Fruit fly (Drosophila melanogaster) whole organism, embryonic: Measurements from ENCODE around the gene Adar.

ENCODE experiments used
- BEAF-32 ChIP-seq: fragments of 200-800 bp; sonication (Bioruptor generic); optimal IDR thresholded peaks from 3 replicates; lab custom pipeline; 2017; ENCODE audit warnings: missing biosample characterization, missing genetic modification characterization, mild to moderate bottlenecking, moderate library complexity, missing genetic modification reagents
- Bteb2 ChIP-seq: fragments of 200-800 bp; sonication (Bioruptor generic); optimal IDR thresholded peaks from 2 replicates; lab custom pipeline; 2016; ENCODE audit warnings: missing biosample characterization, missing genetic modification characterization
- CG11398 ChIP-seq: fragments of 200-800 bp; sonication (Bioruptor generic); optimal IDR thresholded peaks from 2 replicates; lab custom pipeline; 2016; ENCODE audit warnings: missing biosample characterization, missing genetic modification characterization
- CG11504 ChIP-seq: fragments of 200-800 bp; sonication (Bioruptor generic); optimal IDR thresholded peaks from 3 replicates; lab custom pipeline; 2019; ENCODE audit warnings: missing biosample characterization, mild to moderate bottlenecking, missing genetic modification characterization, moderate library complexity
- CG1233 ChIP-seq: fragments of 200-800 bp; sonication (Bioruptor generic); optimal IDR thresholded peaks from 4 replicates; lab custom pipeline; 2018; ENCODE audit warnings: missing biosample characterization, mild to moderate bottlenecking, missing genetic modification characterization
- CG13123 ChIP-seq: fragments of 200-800 bp; sonication (Bioruptor generic); optimal IDR thresholded peaks from 2 replicates; lab custom pipeline; 2016; ENCODE audit warnings: missing biosample characterization, missing genetic modification characterization
- CG14050 ChIP-seq: fragments of 200-800 bp; sonication (Bioruptor generic); IDR thresholded peaks from 3 replicates; pipeline ENCODE4 v1.3.6; 2022; ENCODE audit warnings: missing biosample characterization, missing genetic modification characterization
- CG16863 ChIP-seq: fragments of 200-800 bp; sonication (Bioruptor generic); optimal IDR thresholded peaks from 3 replicates; lab custom pipeline; 2016; ENCODE audit warnings: missing biosample characterization, missing genetic modification characterization
- CG2120 ChIP-seq: fragments of 200-800 bp; sonication (Bioruptor generic); optimal IDR thresholded peaks from 3 replicates; lab custom pipeline; 2016; ENCODE audit warnings: missing biosample characterization, missing genetic modification characterization
- CG2678 ChIP-seq: fragments of 200-800 bp; sonication (Bioruptor generic); optimal IDR thresholded peaks from 3 replicates; lab custom pipeline; 2019; ENCODE audit warnings: missing biosample characterization, mild to moderate bottlenecking, missing genetic modification characterization, moderate library complexity
- CG32772 ChIP-seq: fragments of 200-800 bp; sonication (Bioruptor generic); IDR thresholded peaks from 2 replicates; pipeline ENCODE4 v1.3.6; 2022; ENCODE audit warnings: missing biosample characterization, missing genetic modification characterization
- CG4617 ChIP-seq: fragments of 200-800 bp; sonication (Bioruptor generic); optimal IDR thresholded peaks from 3 replicates; lab custom pipeline; 2016; ENCODE audit warnings: missing biosample characterization, missing genetic modification characterization, borderline replicate concordance
- CG7839 ChIP-seq: fragments of 200-800 bp; sonication (Bioruptor generic); optimal IDR thresholded peaks from 3 replicates; lab custom pipeline; 2018; ENCODE audit warnings: missing biosample characterization, mild to moderate bottlenecking, missing genetic modification characterization, moderate library complexity
- CG8478 ChIP-seq: fragments of >200 bp; optimal IDR thresholded peaks from 2 replicates; lab custom pipeline; 2018
- CG9797 ChIP-seq: fragments of 200-800 bp; sonication (Bioruptor generic); optimal IDR thresholded peaks from 3 replicates; lab custom pipeline; 2018; ENCODE audit warnings: missing biosample characterization, mild to moderate bottlenecking, missing genetic modification characterization
- Camta ChIP-seq: fragments of 200-800 bp; sonication (Bioruptor generic); optimal IDR thresholded peaks from 2 replicates; lab custom pipeline; 2016; ENCODE audit warnings: missing biosample characterization, missing genetic modification characterization
- Dfd ChIP-seq, 2 experiments: fragments of >200 bp; optimal IDR thresholded peaks; 2 replicates each; lab custom pipeline; 2017; ENCODE audit warnings: missing biosample characterization in 2 of 2, missing genetic modification characterization in 2 of 2
- Drgx ChIP-seq: fragments of 200-800 bp; sonication (Bioruptor generic); IDR thresholded peaks from 2 replicates; pipeline ENCODE4 v1.3.6; 2022; ENCODE audit warnings: missing biosample characterization, missing genetic modification characterization
- Elba2 ChIP-seq: fragments of 200-800 bp; sonication (Bioruptor generic); optimal IDR thresholded peaks from 3 replicates; lab custom pipeline; 2016; ENCODE audit warnings: missing biosample characterization, missing genetic modification characterization
- Ets65A ChIP-seq: fragments of 200-800 bp; sonication (Bioruptor generic); peaks from one replicate; lab custom pipeline; 2016; ENCODE audit warnings: missing biosample characterization, missing genetic modification characterization
- Gug ChIP-seq: fragments of 200-800 bp; sonication (Bioruptor generic); IDR thresholded peaks from 4 replicates; pipeline ENCODE4 v1.3.6; 2022; ENCODE audit warnings: missing biosample characterization, missing genetic modification characterization
- H2.0 ChIP-seq: fragments of 200-800 bp; sonication (Bioruptor generic); IDR thresholded peaks from 2 replicates; pipeline ENCODE4 v1.3.6; 2022; ENCODE audit warnings: missing biosample characterization, missing genetic modification characterization
- Hr78 ChIP-seq, 2 experiments: fragments of 200-800 bp in 1 of 2; fragments of >200 bp in 1 of 2; sonication (Bioruptor generic) in 1 of 2; optimal IDR thresholded peaks; 2 replicates each; lab custom pipeline; 2017 to 2019; ENCODE audit warnings: missing biosample characterization in 2 of 2, missing genetic modification characterization in 2 of 2, mild to moderate bottlenecking in 1 of 2, moderate library complexity in 1 of 2
- Med ChIP-seq: fragments of 200-800 bp; sonication (Bioruptor generic); peaks from one replicate; lab custom pipeline; 2016; ENCODE audit warnings: missing biosample characterization, missing genetic modification characterization, mild to moderate bottlenecking, inconsistent platforms, moderate library complexity
- Poxn ChIP-seq: fragments of 200-800 bp; sonication (Bioruptor generic); IDR thresholded peaks from 2 replicates; pipeline ENCODE4 v1.3.6; 2022; ENCODE audit warnings: missing biosample characterization, missing genetic modification characterization
- corto ChIP-seq: fragments of 200-800 bp; sonication (Bioruptor generic); optimal IDR thresholded peaks from 2 replicates; lab custom pipeline; 2016; ENCODE audit warnings: missing biosample characterization, mild to moderate bottlenecking, missing genetic modification characterization, moderate library complexity
- crp ChIP-seq, 2 experiments: fragments of 200-800 bp; sonication (Bioruptor generic); optimal IDR thresholded peaks; 2 replicates in 1 of 2; 3 replicates in 1 of 2; lab custom pipeline; 2017; ENCODE audit warnings: missing biosample characterization in 2 of 2, missing genetic modification characterization in 2 of 2, mild to moderate bottlenecking in 1 of 2, moderate library complexity in 1 of 2
- dmrt99B ChIP-seq: fragments of 200-800 bp; sonication (Bioruptor generic); optimal IDR thresholded peaks from 2 replicates; lab custom pipeline; 2018; ENCODE audit warnings: missing biosample characterization, mild to moderate bottlenecking, missing genetic modification characterization, moderate library complexity
- dpn ChIP-seq, 2 experiments: fragments of 200-800 bp; sonication (Bioruptor generic); optimal IDR thresholded peaks; 3 replicates each; lab custom pipeline; 2016; ENCODE audit warnings: missing biosample characterization in 2 of 2, missing genetic modification characterization in 2 of 2
- dysf ChIP-seq: fragments of 200-800 bp; sonication (Bioruptor generic); IDR thresholded peaks from 3 replicates; pipeline ENCODE4 v1.3.6; 2022; ENCODE audit warnings: missing biosample characterization, missing genetic modification characterization
- eyg ChIP-seq: fragments of 200-800 bp; sonication (Bioruptor generic); optimal IDR thresholded peaks from 3 replicates; lab custom pipeline; 2016; ENCODE audit warnings: missing biosample characterization, missing genetic modification characterization
- ham ChIP-seq: fragments of 200-800 bp; sonication (Bioruptor generic); IDR thresholded peaks from 2 replicates; pipeline ENCODE4 v1.3.6; 2022; ENCODE audit warnings: missing biosample characterization, missing genetic modification characterization
- hb ChIP-seq: fragments of 200-800 bp; sonication (Bioruptor generic); IDR thresholded peaks from 3 replicates; pipeline ENCODE4 v1.3.6; 2022; ENCODE audit warnings: missing biosample characterization, missing genetic modification characterization; ENCODE audit not compliant: partially characterized antibody
- hth ChIP-seq: fragments of >200 bp; optimal IDR thresholded peaks from 2 replicates; lab custom pipeline; 2017; ENCODE audit warnings: inconsistent platforms
- inv ChIP-seq: fragments of 200-800 bp; sonication (Bioruptor generic); IDR thresholded peaks from 2 replicates; pipeline ENCODE4 v1.3.6; 2022; ENCODE audit warnings: missing biosample characterization, missing genetic modification characterization; ENCODE audit not compliant: partially characterized antibody
- lab ChIP-seq: fragments of 200-800 bp; sonication (Bioruptor generic); optimal IDR thresholded peaks from 3 replicates; lab custom pipeline; 2017; ENCODE audit warnings: missing biosample characterization, missing genetic modification characterization, mild to moderate bottlenecking, moderate library complexity, missing genetic modification reagents
- nerfin-1 ChIP-seq: fragments of 200-800 bp; sonication (Bioruptor generic); optimal IDR thresholded peaks from 3 replicates; lab custom pipeline; 2019; ENCODE audit warnings: missing biosample characterization, mild to moderate bottlenecking, missing genetic modification characterization, moderate library complexity
- pan ChIP-seq, 4 experiments: fragments of >200 bp in 3 of 4; fragments of 200-800 bp in 1 of 4; sonication (Bioruptor generic) in 1 of 4; optimal IDR thresholded peaks in 3 of 4; IDR thresholded peaks in 1 of 4; 2 replicates each; pipeline versions ENCODE4 v1.3.6 to Lab custom; 2017 to 2022; ENCODE audit warnings: missing biosample characterization in 2 of 4, missing genetic modification characterization in 2 of 4, mixed read lengths in 1 of 4
- pfk ChIP-seq: fragments of 200-800 bp; sonication (Bioruptor generic); optimal IDR thresholded peaks from 2 replicates; lab custom pipeline; 2018; ENCODE audit warnings: missing biosample characterization, mild to moderate bottlenecking, missing genetic modification characterization, moderate library complexity
- pita ChIP-seq: fragments of 200-800 bp; sonication (Bioruptor generic); optimal IDR thresholded peaks from 2 replicates; lab custom pipeline; 2017; ENCODE audit warnings: missing biosample characterization, mild to moderate bottlenecking, missing genetic modification characterization
- pnt ChIP-seq: fragments of 200-800 bp; sonication (Bioruptor generic); optimal IDR thresholded peaks from 3 replicates; lab custom pipeline; 2016; ENCODE audit warnings: missing biosample characterization, missing genetic modification characterization
- pzg ChIP-seq: fragments of 200-800 bp; sonication (Bioruptor generic); optimal IDR thresholded peaks from 3 replicates; lab custom pipeline; 2018; ENCODE audit warnings: missing biosample characterization, mild to moderate bottlenecking, missing genetic modification characterization, moderate library complexity
- row ChIP-seq: fragments of 200-800 bp; sonication (Bioruptor generic); IDR thresholded peaks from 3 replicates; pipeline ENCODE4 v1.3.6; 2022; ENCODE audit warnings: missing biosample characterization, missing genetic modification characterization
- sens-2 ChIP-seq: fragments of 200-800 bp; sonication (Bioruptor generic); IDR thresholded peaks from 2 replicates; pipeline ENCODE4 v1.3.6; 2022; ENCODE audit warnings: missing biosample characterization, missing genetic modification characterization
- sima ChIP-seq: fragments of 200-800 bp; sonication (Bioruptor generic); optimal IDR thresholded peaks from 2 replicates; lab custom pipeline; 2016; ENCODE audit warnings: missing biosample characterization, missing genetic modification characterization
- slbo ChIP-seq: fragments of 200-800 bp; sonication (Bioruptor generic); IDR thresholded peaks from 2 replicates; pipeline ENCODE4 v1.3.6; 2022; ENCODE audit warnings: missing biosample characterization, missing genetic modification characterization
- sr ChIP-seq: fragments of 200-800 bp; sonication (Bioruptor generic); IDR thresholded peaks from 3 replicates; pipeline ENCODE4 v1.3.6; 2022; ENCODE audit warnings: missing biosample characterization, missing genetic modification characterization
- tio ChIP-seq: fragments of 200-800 bp; sonication (Bioruptor generic); optimal IDR thresholded peaks from 2 replicates; lab custom pipeline; 2017; ENCODE audit warnings: missing biosample characterization, missing genetic modification characterization, inconsistent platforms
- tx ChIP-seq: fragments of 200-800 bp; sonication (Bioruptor generic); optimal IDR thresholded peaks from 2 replicates; lab custom pipeline; 2016; ENCODE audit warnings: missing biosample characterization, missing genetic modification characterization

Adar gene

DNA sequence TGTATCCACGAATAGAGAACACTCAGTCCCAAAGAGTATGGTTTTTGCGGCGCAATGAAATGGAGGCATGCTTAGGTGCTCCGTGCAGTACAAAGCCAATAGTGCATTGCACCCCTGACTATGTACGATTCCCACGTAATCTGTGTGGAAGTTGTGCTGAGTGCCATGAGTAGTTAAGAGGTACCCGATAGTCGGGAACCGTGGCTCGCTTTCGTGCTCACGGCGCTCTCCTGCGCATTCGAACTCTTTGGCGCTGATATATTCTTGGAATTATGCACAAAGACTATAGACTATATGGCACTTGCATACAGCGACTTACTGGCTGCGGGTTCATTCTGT is 51.1 kb downstream of the Adar start (continued):
- TF ChIP-seq CG16863 (GFP tag; lab: Kevin White, UChicago) (no peak), pita (GFP tag; lab: Kevin White, UChicago) (no peak), lab (GFP tag; lab: Kevin White, UChicago) (peak; percentile 4), CG11398 (no peak), sr (no peak), CG9797 (no peak), H2.0 (GFP tag; lab: Robert Waterston, UW) (no peak), ham (GFP tag; lab: Robert Waterston, UW) (no peak), CG14050 (GFP tag; lab: Robert Waterston, UW) (no peak), inv (GFP tag; lab: Robert Waterston, UW) (no peak), CG13123 (GFP tag; lab: Kevin White, UChicago) (no peak), hth (lab: Kevin White, UChicago) (no peak), Poxn (GFP tag; lab: Robert Waterston, UW) (no peak), dpn (GFP tag; optimal IDR thresholded peaks at IDR 0.05; lab: Kevin White, UChicago) (peak in 1 of 2 experiments; percentile 15), pzg (no peak), CG32772 (GFP tag; lab: Robert Waterston, UW) (peak; percentile 32; the same call in 1 of the 2 replicates), eyg (no peak), Elba2 (GFP tag; lab: Kevin White, UChicago) (no peak), tx (GFP tag; lab: Kevin White, UChicago) (peak; percentile 8), hb (GFP tag; lab: Robert Waterston, UW) (no peak), CG2120 (GFP tag; lab: Kevin White, UChicago) (peak; percentile 28), dysf (peak; percentile 26; the same call in 1 of the 3 replicates), Dfd (GFP tag; optimal IDR thresholded peaks at IDR 0.05; lab: Kevin White, UChicago) (no peak), tio (no peak), Camta (no peak), sima (no peak), nerfin-1 (tag; lab: Kevin White, UChicago) (no peak), Gug (peak; percentile 12; the same call in 1 of the 4 replicates), CG7839 (tag; lab: Kevin White, UChicago) (peak; percentile 35), corto (GFP tag; lab: Kevin White, UChicago) (no peak), Bteb2 (GFP tag; lab: Kevin White, UChicago) (no peak), CG4617 (GFP tag; lab: Kevin White, UChicago) (no peak)

DNA sequence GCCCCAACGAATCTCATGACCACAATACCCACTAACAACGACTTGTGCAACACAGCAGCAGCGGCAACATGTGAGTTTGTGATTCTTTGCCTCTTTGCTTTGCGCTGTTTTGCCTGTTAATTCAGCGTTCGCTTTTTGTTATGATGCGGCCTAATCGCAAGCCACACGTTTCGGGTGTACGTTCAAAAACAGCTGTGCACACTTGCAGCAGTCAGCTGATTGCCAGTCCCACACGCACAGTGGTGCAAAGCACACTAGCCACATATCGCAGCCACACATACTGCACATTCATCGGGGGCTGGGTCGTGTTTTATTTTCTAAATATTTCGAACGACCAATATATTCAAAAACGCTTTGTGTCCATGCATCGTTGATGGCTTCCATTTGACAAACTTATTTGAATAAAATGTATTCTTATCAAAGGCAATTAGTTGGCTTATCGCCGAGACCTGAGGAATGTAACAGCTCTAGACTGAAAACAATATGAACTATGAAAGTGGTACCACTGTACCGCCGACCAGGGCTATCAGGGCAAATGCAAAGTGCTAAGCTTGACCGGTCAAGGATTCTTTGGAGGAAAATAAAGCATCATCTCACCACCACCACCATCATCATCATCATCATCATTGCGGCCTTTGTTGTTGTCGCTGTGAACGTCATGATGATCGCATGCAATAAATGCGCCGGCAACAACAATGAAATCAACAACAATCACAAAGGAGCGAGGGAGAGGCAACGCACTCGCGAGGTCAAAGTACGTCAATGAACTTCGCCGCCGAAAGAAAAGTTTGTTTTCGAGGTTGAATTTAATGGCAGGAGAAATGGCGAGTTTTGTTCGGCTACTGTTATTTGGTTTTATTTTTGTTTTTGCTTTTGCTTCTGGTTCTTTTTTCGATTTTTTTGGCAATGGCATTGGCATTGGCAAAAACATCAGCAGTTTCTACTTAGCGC is 52.7 kb downstream of the Adar start:
- TF ChIP-seq Med (GFP tag; lab: Kevin White, UChicago) (peak; percentile 40), pnt (GFP tag; lab: Kevin White, UChicago) (no peak), crp (GFP tag; optimal IDR thresholded peaks at IDR 0.05; lab: Kevin White, UChicago) (peak in 1 of 2 experiments; percentile 35), CG7839 (tag; lab: Kevin White, UChicago) (peak; percentile 3), row (GFP tag; lab: Robert Waterston, UW) (0 out of 3 replicates have a peak, but pooled peaks have one; percentile 11), Hr78 (GFP tag; optimal IDR thresholded peaks at IDR 0.05; lab: Kevin White, UChicago) (peak in 1 of 2 experiments; percentile 14), Drgx (GFP tag; lab: Robert Waterston, UW) (peak; percentile 39), CG2678 (tag; lab: Kevin White, UChicago) (peak; percentile 1), Ets65A (peak; percentile 91), CG8478 (lab: Kevin White, UChicago) (no peak), pan (optimal IDR thresholded peaks at IDR 0.05; lab: Kevin White, UChicago) (no peak), pan (GFP tag; optimal IDR thresholded peaks at IDR 0.05 in 1 of 2, IDR thresholded peaks at IDR 0.05 in 1 of 2) (peak in 1 of 2 experiments; percentile 21), CG11504 (tag; lab: Kevin White, UChicago) (peak; percentile 25), sens-2 (GFP tag; lab: Robert Waterston, UW) (no peak), BEAF-32 (GFP tag; lab: Kevin White, UChicago) (no peak), slbo (GFP tag; lab: Robert Waterston, UW) (0 out of 2 replicates have a peak, but pooled peaks have one; percentile 4), dmrt99B (tag; lab: Kevin White, UChicago) (peak; percentile 3), pfk (no peak), CG1233 (GFP tag; lab: Kevin White, UChicago) (no peak)
